Fruit fly (Drosophila melanogaster): ENCODE results near the gene mRpL15.
A peak's percentile ranks its signal among the peaks of the same experiment; 100 is the strongest.

The mRpL15 gene

DNA sequence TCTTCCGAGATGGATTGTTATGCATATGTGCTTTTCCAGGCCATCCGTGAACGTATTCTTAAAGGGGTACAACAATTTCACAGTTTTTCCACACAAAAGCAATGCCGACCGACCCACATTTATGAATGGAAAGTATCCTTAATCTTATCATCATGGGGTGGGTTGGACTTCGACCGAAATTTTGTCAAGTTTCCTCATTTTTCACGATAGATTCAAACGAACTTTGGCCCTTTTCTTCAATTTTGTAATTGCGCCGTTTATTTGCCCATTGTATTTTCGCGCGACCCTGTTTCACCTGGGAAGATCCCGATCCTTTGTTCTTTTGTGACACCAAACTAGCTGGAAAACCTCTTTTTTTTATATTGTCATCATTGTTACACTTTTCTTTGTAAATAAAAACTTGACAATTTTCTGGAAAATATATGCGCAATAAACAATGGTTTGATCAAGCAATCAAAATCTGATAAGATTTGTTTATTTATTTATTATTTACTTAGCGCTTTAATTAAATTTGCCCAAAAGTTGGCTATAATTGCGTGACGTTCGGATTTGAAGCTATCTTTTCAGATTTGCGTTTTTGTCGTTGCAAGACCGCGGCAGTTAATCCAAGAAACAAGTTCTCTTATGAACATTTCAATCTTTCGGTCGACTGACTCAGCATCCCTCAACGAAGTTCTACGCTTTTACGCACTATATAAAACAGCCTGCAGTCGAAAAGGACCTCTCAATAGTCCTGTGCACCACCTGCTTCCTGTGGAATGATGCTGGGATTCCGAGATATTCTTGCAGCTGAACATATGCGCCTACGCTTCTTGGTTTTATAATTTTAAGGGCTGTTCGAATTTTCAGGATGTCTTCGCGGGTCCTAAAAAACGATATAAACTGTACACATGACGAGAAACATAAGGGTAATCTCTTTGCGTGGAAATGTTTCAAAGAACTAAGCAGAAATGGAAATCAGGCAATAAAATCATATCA is 29.7 kb downstream of the mRpL15 start:
- TF ChIP-seq Ets98B (GFP tag; IDR thresholded peaks at IDR 0.05), result no peak
- no peak for TF ChIP-seq CG8301 (tag; optimal IDR thresholded peaks at IDR 0.05)
- no peak for TF ChIP-seq Pif1A (GFP tag; optimal IDR thresholded peaks at IDR 0.05)
- no peak for TF ChIP-seq CG14655 (GFP tag; optimal IDR thresholded peaks at IDR 0.05)
- no peak for TF ChIP-seq CG32121 (GFP tag; IDR thresholded peaks at IDR 0.05)
- 0 out of 3 replicates have a peak, but pooled peaks have one; percentile 15 for TF ChIP-seq CG4496 (GFP tag; IDR thresholded peaks at IDR 0.05)
- TF ChIP-seq D1 (tag; optimal IDR thresholded peaks at IDR 0.05), result no peak
- TF ChIP-seq CG34367 (tag; optimal IDR thresholded peaks at IDR 0.05), result no peak

DNA sequence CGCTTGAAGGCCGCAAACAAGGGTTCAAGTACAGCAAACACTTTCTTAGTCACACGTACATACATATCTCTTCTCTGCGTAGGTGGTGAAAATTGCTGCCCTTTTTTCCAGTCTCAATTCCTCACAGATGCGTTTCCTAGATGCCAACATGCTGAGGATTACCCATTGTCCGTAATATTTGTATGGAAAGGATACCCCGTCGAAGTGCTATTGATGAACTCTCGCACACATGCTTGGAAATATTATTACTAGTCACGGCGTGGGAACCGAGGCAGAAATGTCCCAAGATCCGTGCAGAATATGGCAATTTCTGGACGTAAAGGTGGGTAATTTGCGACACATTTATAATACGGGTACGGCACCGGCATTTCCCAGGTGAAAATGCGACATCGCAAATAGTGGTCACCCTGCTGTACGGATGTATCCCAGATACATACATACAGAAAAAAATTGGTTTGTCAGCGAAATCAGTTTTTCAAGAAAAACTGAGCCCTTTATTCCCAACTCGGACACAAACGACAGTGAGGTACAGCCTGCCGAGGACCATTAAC is 30.6 kb downstream of the mRpL15 start:
- no peak for TF ChIP-seq Pif1B (GFP tag; optimal IDR thresholded peaks at IDR 0.05)
- TF ChIP-seq gl (tag; optimal IDR thresholded peaks at IDR 0.05), result no peak
- TF ChIP-seq fd96Ca (GFP tag; IDR thresholded peaks at IDR 0.05), result no peak
- TF ChIP-seq CG13204 (GFP tag; optimal IDR thresholded peaks at IDR 0.05), result no peak
- no peak for TF ChIP-seq CG14655 (GFP tag; optimal IDR thresholded peaks at IDR 0.05)
- TF ChIP-seq Ets98B (GFP tag; IDR thresholded peaks at IDR 0.05), result no peak
- TF ChIP-seq Pif1A (GFP tag; optimal IDR thresholded peaks at IDR 0.05), result no peak

DNA sequence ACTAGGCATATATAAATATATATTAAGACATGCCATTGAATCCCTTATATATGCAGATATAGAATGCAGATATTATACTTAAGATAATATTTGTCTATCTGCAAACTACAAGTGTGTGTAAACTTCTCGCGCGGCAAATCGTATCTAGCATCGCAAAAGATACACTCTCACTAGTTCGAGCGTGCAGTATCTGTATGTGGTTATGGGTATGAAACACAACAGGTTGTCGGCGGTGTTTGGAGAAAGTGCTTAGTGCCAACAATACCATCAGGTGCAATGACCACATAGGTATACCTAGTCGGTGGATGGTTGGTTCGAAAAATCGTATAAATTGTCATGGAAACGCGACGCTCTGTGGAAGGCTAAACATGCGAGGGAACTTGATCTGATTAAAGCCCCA is 31.5 kb downstream of the mRpL15 start:
- TF ChIP-seq CG17806 (tag; optimal IDR thresholded peaks at IDR 0.05) (no peak), EcR (GFP tag; optimal IDR thresholded peaks at IDR 0.05) (no peak), Snoo (tag; optimal IDR thresholded peaks at IDR 0.05) (no peak), Pif1A (GFP tag; optimal IDR thresholded peaks at IDR 0.05) (no peak), fd96Ca (GFP tag; IDR thresholded peaks at IDR 0.05) (no peak), Ets98B (GFP tag; IDR thresholded peaks at IDR 0.05) (no peak), CG15710 (tag; optimal IDR thresholded peaks at IDR 0.05) (no peak), CG8301 (tag; optimal IDR thresholded peaks at IDR 0.05) (no peak), CG34367 (tag; optimal IDR thresholded peaks at IDR 0.05) (no peak), CG8159 (tag; optimal IDR thresholded peaks at IDR 0.05) (no peak), D1 (tag; optimal IDR thresholded peaks at IDR 0.05) (no peak), rn (GFP tag; IDR thresholded peaks at IDR 0.05) (no peak), CG14655 (GFP tag; optimal IDR thresholded peaks at IDR 0.05) (no peak), gl (tag; optimal IDR thresholded peaks at IDR 0.05) (no peak), CG32121 (GFP tag; IDR thresholded peaks at IDR 0.05) (no peak), CG9948 (tag; optimal IDR thresholded peaks at IDR 0.05) (no peak), CG13204 (GFP tag; optimal IDR thresholded peaks at IDR 0.05) (no peak), Pif1B (GFP tag; optimal IDR thresholded peaks at IDR 0.05) (no peak), CG10348 (GFP tag; IDR thresholded peaks at IDR 0.05) (no peak)

DNA sequence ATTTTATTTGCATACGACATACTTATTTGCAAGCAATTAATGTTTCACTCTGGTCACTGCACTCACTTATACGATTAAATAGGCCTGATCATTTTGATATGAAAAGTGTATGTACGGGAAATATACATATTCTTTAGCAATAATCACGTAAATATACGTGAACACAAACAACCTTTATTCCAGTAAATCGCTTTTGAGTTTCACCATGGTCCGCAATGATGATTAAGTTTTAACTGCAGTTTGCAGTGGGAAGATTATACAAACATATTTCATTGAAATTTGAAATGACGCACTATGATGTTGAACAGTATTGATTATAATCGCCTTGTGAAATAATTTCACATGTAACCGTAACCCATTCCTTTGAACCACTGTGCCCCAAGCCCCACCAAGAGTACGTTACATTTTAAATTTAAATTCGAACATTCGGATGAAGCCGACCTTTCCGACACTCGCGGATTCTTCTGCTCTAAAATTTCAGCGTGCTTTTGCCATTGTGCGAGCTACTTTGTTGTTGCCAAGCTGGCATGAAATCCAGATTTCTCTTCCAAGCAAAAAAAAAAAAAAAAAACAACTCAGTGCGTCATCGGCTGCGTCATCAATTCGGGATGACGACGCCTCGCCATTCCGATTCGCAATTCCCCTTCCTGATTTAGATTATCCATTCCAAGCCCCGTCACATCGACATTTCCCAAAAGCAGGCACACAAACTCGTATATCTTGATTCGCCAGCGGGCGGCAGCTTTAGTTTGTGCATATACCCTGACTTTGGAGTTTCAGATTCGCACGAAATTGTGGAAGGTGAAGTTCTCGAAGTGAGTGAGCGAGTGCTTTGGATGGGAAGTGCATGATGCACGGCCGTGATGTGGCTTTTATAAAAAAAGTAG is 32.3 kb downstream of the mRpL15 start:
- TF ChIP-seq Pif1B (GFP tag; optimal IDR thresholded peaks at IDR 0.05), result peak; percentile 40
- TF ChIP-seq D1 (tag; optimal IDR thresholded peaks at IDR 0.05), result peak; percentile 31
- TF ChIP-seq EcR (GFP tag; optimal IDR thresholded peaks at IDR 0.05), result peak; percentile 64
- peak; percentile 52 for TF ChIP-seq CG17806 (tag; optimal IDR thresholded peaks at IDR 0.05)
- TF ChIP-seq CG13204 (GFP tag; optimal IDR thresholded peaks at IDR 0.05), result peak; percentile 20
- TF ChIP-seq CG4496 (GFP tag; IDR thresholded peaks at IDR 0.05), result peak; percentile 32; the same call in 2 of the 3 replicates
- TF ChIP-seq Snoo (tag; optimal IDR thresholded peaks at IDR 0.05), result peak; percentile 75
- TF ChIP-seq fd96Ca (GFP tag; IDR thresholded peaks at IDR 0.05), result no peak
- TF ChIP-seq CG12605 (GFP tag; IDR thresholded peaks at IDR 0.05), result no peak
- TF ChIP-seq CG8301 (tag; optimal IDR thresholded peaks at IDR 0.05), result peak; percentile 58
- no peak for TF ChIP-seq rn (GFP tag; IDR thresholded peaks at IDR 0.05)
- TF ChIP-seq Pif1A (GFP tag; optimal IDR thresholded peaks at IDR 0.05), result peak; percentile 64
- peak; percentile 68 for TF ChIP-seq CG14655 (GFP tag; optimal IDR thresholded peaks at IDR 0.05)
- TF ChIP-seq Ets98B (GFP tag; IDR thresholded peaks at IDR 0.05), result no peak
- peak; percentile 26 for TF ChIP-seq gl (tag; optimal IDR thresholded peaks at IDR 0.05)
- TF ChIP-seq CG8159 (tag; optimal IDR thresholded peaks at IDR 0.05), result peak; percentile 77
- TF ChIP-seq CG32121 (GFP tag; IDR thresholded peaks at IDR 0.05), result no peak
- TF ChIP-seq CG10348 (GFP tag; IDR thresholded peaks at IDR 0.05), result no peak
- peak; percentile 67 for TF ChIP-seq CG9948 (tag; optimal IDR thresholded peaks at IDR 0.05)
- TF ChIP-seq CG34367 (tag; optimal IDR thresholded peaks at IDR 0.05), result peak; percentile 57
- TF ChIP-seq CG15710 (tag; optimal IDR thresholded peaks at IDR 0.05), result peak; percentile 69
